Worm (Caenorhabditis elegans): Measurements from ENCODE around the gene W01C9.2.

DNA sequence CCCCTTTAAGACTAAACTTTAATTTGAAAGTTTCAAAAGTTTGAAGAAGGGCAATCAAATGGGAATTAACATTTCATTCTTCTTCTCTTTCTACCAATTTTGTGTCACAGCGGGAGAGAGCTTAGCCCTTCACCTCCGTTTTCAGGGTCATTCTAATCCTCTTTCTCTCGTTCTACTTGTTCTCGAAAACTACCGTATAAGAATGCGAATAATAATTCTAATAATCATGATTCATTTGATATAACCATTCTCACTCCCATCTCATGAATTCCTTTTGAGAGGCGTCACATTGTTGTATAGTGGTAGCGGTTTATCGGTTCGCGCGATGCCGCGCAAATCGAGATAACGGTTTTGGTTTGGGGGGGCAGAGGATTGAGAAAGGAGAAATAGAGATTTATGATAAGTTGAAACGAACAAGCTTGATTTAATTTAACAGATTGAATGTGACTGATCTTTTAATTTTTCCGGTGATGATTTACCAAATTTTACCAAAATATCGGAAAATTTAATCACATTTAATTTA, 6.9 kb upstream of the W01C9.2 start:
- no peak for TF ChIP-seq W03F9.2 (tag; optimal IDR thresholded peaks at IDR 0.05)
- no peak for TF ChIP-seq dao-5 (tag; optimal IDR thresholded peaks at IDR 0.05)
